Fruit fly (Drosophila melanogaster): ENCODE measurements around the gene cwo.

DNA sequence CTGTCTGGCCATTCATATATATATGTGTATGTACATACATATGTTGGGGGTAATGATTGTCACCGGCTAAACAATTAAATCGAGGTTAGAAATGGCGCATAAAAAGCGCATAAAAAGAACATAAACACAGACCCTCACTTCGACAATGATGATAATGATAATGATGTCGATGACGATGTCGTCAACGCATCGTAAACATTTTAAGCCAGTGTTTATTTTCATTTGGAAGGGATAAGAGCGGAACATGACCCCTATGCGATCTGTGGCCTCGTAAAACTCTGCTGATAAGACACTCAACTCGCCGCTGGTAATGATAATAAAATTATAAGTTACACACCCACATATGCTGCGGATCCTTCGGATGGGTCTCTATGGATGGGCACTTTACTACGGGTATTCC, 43.0 kb downstream of the cwo start:
- TF ChIP-seq CG8301 (tag; optimal IDR thresholded peaks at IDR 0.05) (no peak), Ets98B (GFP tag; IDR thresholded peaks at IDR 0.05) (no peak), CG32121 (GFP tag; IDR thresholded peaks at IDR 0.05) (no peak), CG8159 (tag; optimal IDR thresholded peaks at IDR 0.05) (no peak)
